Worm (Caenorhabditis elegans) whole organism, L4 larva: ENCODE data around the gene mig-23.

Experiments used
- D1046.2 ChIP-seq: fragments of 200-800 bp; sonication (Bioruptor generic); IDR thresholded peaks from 2 replicates; pipeline ENCODE4 v1.3.6; 2022; ENCODE audit warnings: missing genetic modification characterization, missing compliant biosample characterization
- T26A8.4 ChIP-seq: fragments of 200-800 bp; sonication (Bioruptor generic); IDR thresholded peaks from 2 replicates; pipeline ENCODE4 v1.3.6; 2022; ENCODE audit warnings: missing genetic modification characterization, missing compliant biosample characterization
- ZK337.2 ChIP-seq: fragments of 200-800 bp; sonication (Bioruptor generic); IDR thresholded peaks from 2 replicates; pipeline ENCODE4 v1.3.6; 2022; ENCODE audit warnings: missing genetic modification reagents, missing genetic modification characterization, missing compliant biosample characterization
- aha-1 ChIP-seq: fragments of 150-350 bp; peaks from one replicate; lab custom pipeline; 2014; ENCODE audit warnings: missing biosample characterization, missing genetic modification characterization
- aly-2 ChIP-seq: sonication (generic microtip); optimal IDR thresholded peaks from 2 replicates; lab custom pipeline; 2018; ENCODE audit warnings: missing biosample characterization, missing genetic modification characterization
- ama-1 ChIP-seq: fragments of 150-350 bp; optimal IDR thresholded peaks from 2 replicates; lab custom pipeline; 2014; ENCODE audit warnings: inconsistent platforms, mixed read lengths
- ceh-82 ChIP-seq: sonication (generic microtip); optimal IDR thresholded peaks from 2 replicates; lab custom pipeline; 2017; ENCODE audit warnings: missing biosample characterization, missing genetic modification characterization
- daf-16 ChIP-seq, 3 experiments: sonication (generic microtip); optimal IDR thresholded peaks; 2 replicates each; lab custom pipeline; 2016 to 2017; ENCODE audit warnings: missing genetic modification characterization in 3 of 3, missing genetic modification reagents in 3 of 3, mild to moderate bottlenecking in 2 of 3, missing compliant biosample characterization in 2 of 3, missing biosample characterization in 1 of 3, moderate library complexity in 1 of 3
- dmd-6 ChIP-seq: fragments of 200-800 bp; sonication (Bioruptor generic); IDR thresholded peaks from 2 replicates; pipeline ENCODE4 v1.3.6; 2022; ENCODE audit warnings: missing genetic modification reagents, missing genetic modification characterization, missing compliant biosample characterization
- dpl-1 ChIP-seq: fragments of 150-350 bp; optimal IDR thresholded peaks from 2 replicates; lab custom pipeline; 2014; ENCODE audit warnings: missing biosample characterization, missing genetic modification reagents, missing genetic modification characterization
- dve-1 ChIP-seq: sonication (generic microtip); optimal IDR thresholded peaks from 2 replicates; lab custom pipeline; 2017; ENCODE audit warnings: antibody characterized with exemption, mild to moderate bottlenecking, missing genetic modification characterization, missing compliant biosample characterization; ENCODE audit not compliant: insufficient read depth
- fkh-10 ChIP-seq: fragments of 150-350 bp; optimal IDR thresholded peaks from 2 replicates; lab custom pipeline; 2014; ENCODE audit warnings: missing biosample characterization, missing genetic modification reagents, missing genetic modification characterization
- hif-1 ChIP-seq, 2 experiments: sonication (generic microtip); optimal IDR thresholded peaks; 2 replicates each; lab custom pipeline; 2016 to 2017; ENCODE audit warnings: missing compliant biosample characterization in 2 of 2, missing genetic modification characterization in 2 of 2, missing genetic modification reagents in 2 of 2, missing genotype in 2 of 2, mild to moderate bottlenecking in 1 of 2
- hlh-11 ChIP-seq: fragments of 200-800 bp; sonication (Bioruptor generic); optimal IDR thresholded peaks from 2 replicates; lab custom pipeline; 2018; ENCODE audit warnings: mild to moderate bottlenecking, missing genetic modification characterization, missing compliant biosample characterization
- hlh-30 ChIP-seq: sonication (generic microtip); optimal IDR thresholded peaks from 2 replicates; lab custom pipeline; 2017; ENCODE audit warnings: antibody characterized with exemption, mild to moderate bottlenecking, missing genetic modification characterization, missing compliant biosample characterization; ENCODE audit not compliant: insufficient read depth
- jun-1 ChIP-seq: fragments of 150-350 bp; optimal IDR thresholded peaks from 2 replicates; lab custom pipeline; 2014; ENCODE audit warnings: missing biosample characterization, missing genetic modification reagents, missing genetic modification characterization
- lim-7 ChIP-seq: fragments of 200-800 bp; sonication (Bioruptor generic); IDR thresholded peaks from 2 replicates; pipeline ENCODE4 v1.3.6; 2022; ENCODE audit warnings: missing genetic modification characterization, missing compliant biosample characterization
- lin-29 ChIP-seq: fragments of 200-800 bp; sonication (Bioruptor generic); IDR thresholded peaks from 2 replicates; pipeline ENCODE4 v1.3.6; 2022; ENCODE audit warnings: missing genetic modification reagents, missing genetic modification characterization, missing compliant biosample characterization
- lin-38 ChIP-seq: fragments of 200-800 bp; sonication (Bioruptor generic); IDR thresholded peaks from 2 replicates; pipeline ENCODE4 v1.3.6; 2022; ENCODE audit warnings: missing genetic modification reagents, missing genetic modification characterization, missing compliant biosample characterization
- lsy-2 ChIP-seq, 2 experiments: fragments of 150-350 bp in 1 of 2; sonication (generic microtip) in 1 of 2; optimal IDR thresholded peaks; 2 replicates each; lab custom pipeline; 2014 to 2017; ENCODE audit warnings: missing biosample characterization in 2 of 2, missing genetic modification characterization in 2 of 2
- madf-5 ChIP-seq, 2 experiments: fragments of 200-800 bp; sonication (Bioruptor generic); IDR thresholded peaks; 2 replicates each; pipeline ENCODE4 v1.3.6; 2022; ENCODE audit warnings: missing compliant biosample characterization in 2 of 2, missing genetic modification characterization in 2 of 2
- mdl-1 ChIP-seq, 2 experiments: fragments of 150-350 bp in 1 of 2; sonication (generic microtip) in 1 of 2; optimal IDR thresholded peaks; 2 replicates each; lab custom pipeline; 2014 to 2017; ENCODE audit warnings: missing biosample characterization in 2 of 2, missing genetic modification characterization in 2 of 2
- mep-1 ChIP-seq: fragments of 150-350 bp; sonication (generic microtip); optimal IDR thresholded peaks from 3 replicates; lab custom pipeline; 2014; ENCODE audit warnings: missing biosample characterization, missing genetic modification characterization
- mxl-2 ChIP-seq: fragments of 200-800 bp; sonication (Bioruptor generic); conservative IDR thresholded peaks from 2 replicates; pipeline ENCODE4 v1.3.6; 2022; ENCODE audit warnings: missing genetic modification reagents, missing genetic modification characterization, missing compliant biosample characterization
- mxl-3 ChIP-seq: fragments of 200-800 bp; sonication (Bioruptor generic); optimal IDR thresholded peaks from 2 replicates; lab custom pipeline; 2018; ENCODE audit warnings: mild to moderate bottlenecking, missing genetic modification characterization, missing compliant biosample characterization
- nhr-10 ChIP-seq: fragments of 150-350 bp; optimal IDR thresholded peaks from 2 replicates; lab custom pipeline; 2014; ENCODE audit warnings: missing biosample characterization, missing genetic modification characterization
- nhr-11 ChIP-seq: fragments of 150-350 bp; optimal IDR thresholded peaks from 2 replicates; lab custom pipeline; 2014; ENCODE audit warnings: missing biosample characterization, missing genetic modification characterization
- nhr-28 ChIP-seq: fragments of 150-350 bp; optimal IDR thresholded peaks from 2 replicates; lab custom pipeline; 2014; ENCODE audit warnings: missing biosample characterization, missing genetic modification characterization
- nhr-41 ChIP-seq: fragments of 200-800 bp; sonication (Bioruptor generic); IDR thresholded peaks from 2 replicates; pipeline ENCODE4 v1.3.6; 2022; ENCODE audit warnings: missing genetic modification reagents, missing genetic modification characterization, missing compliant biosample characterization
- nhr-77 ChIP-seq: fragments of 150-350 bp; optimal IDR thresholded peaks from 2 replicates; lab custom pipeline; 2014; ENCODE audit warnings: missing biosample characterization, missing genetic modification characterization
- pha-4 ChIP-seq, 2 experiments: fragments of 150-350 bp in 1 of 2; fragments of 200-800 bp in 1 of 2; sonication (Bioruptor generic) in 1 of 2; IDR thresholded peaks in 1 of 2; optimal IDR thresholded peaks in 1 of 2; 2 replicates each; pipeline versions ENCODE4 v1.3.6 to Lab custom; 2014 to 2022; ENCODE audit warnings: missing genetic modification characterization in 2 of 2, missing genetic modification reagents in 2 of 2, missing biosample characterization in 1 of 2, missing compliant biosample characterization in 1 of 2
- saeg-2 ChIP-seq: fragments of 200-800 bp; sonication (Bioruptor generic); IDR thresholded peaks from 2 replicates; pipeline ENCODE4 v1.3.6; 2022; ENCODE audit warnings: missing genetic modification reagents, missing genetic modification characterization, missing compliant biosample characterization
- sdz-12 ChIP-seq: fragments of 200-800 bp; sonication (Bioruptor generic); optimal IDR thresholded peaks from 2 replicates; lab custom pipeline; 2018; ENCODE audit warnings: mild to moderate bottlenecking, missing genetic modification characterization, missing compliant biosample characterization
- snpc-4 ChIP-seq: fragments of 150-350 bp; optimal IDR thresholded peaks from 2 replicates; lab custom pipeline; 2014; ENCODE audit warnings: missing biosample characterization, missing genetic modification characterization
- tra-1 ChIP-seq: fragments of 200-800 bp; sonication (Bioruptor generic); IDR thresholded peaks from 2 replicates; pipeline ENCODE4 v1.3.6; 2022; ENCODE audit warnings: missing genetic modification reagents, missing genetic modification characterization, missing compliant biosample characterization
- unc-62 ChIP-seq, 3 experiments: fragments of 150-350 bp in 1 of 3; sonication (generic microtip); optimal IDR thresholded peaks in 2 of 3; peaks in 1 of 3; 1 replicate in 1 of 3; 2 replicates in 2 of 3; lab custom pipeline; 2014 to 2017; ENCODE audit warnings: missing biosample characterization in 3 of 3, missing genetic modification characterization in 3 of 3, missing genetic modification reagents in 3 of 3, missing genotype in 1 of 3

Gene mig-23

ce11 chrX:5953174-5953573 is 4.5 kb upstream of the mig-23 start, which contains the start of the genes R07E4.5 and R07E4.3 (continued):
- TF ChIP-seq sdz-12 (GFP tag; lab: Kevin White, UChicago) (no peak), lim-7 (no peak), lsy-2 (tag; optimal IDR thresholded peaks at IDR 0.05; lab: Kevin White, UChicago) (peak in 1 of 2 experiments; percentile 83), ama-1 (lab: Kevin White, UChicago) (no peak), nhr-10 (tag; lab: Kevin White, UChicago) (no peak), mxl-2 (GFP tag; lab: Robert Waterston, UW) (no peak), hlh-30 (peak; percentile 73), aly-2 (tag; lab: Kevin White, UChicago) (no peak), jun-1 (tag; lab: Kevin White, UChicago) (no peak), dmd-6 (peak; percentile 23; the same call in 1 of the 2 replicates), lin-38 (GFP tag; lab: Robert Waterston, UW) (peak; percentile 95), unc-62 (GFP tag; optimal IDR thresholded peaks at IDR 0.05 in 1 of 2; lab: Kevin White, UChicago) (peak in 1 of 2 experiments; percentile 90), unc-62 (tag; optimal IDR thresholded peaks at IDR 0.05; lab: Kevin White, UChicago) (no peak), lin-29 (GFP tag; lab: Robert Waterston, UW) (no peak), ZK337.2 (GFP tag; lab: Robert Waterston, UW) (no peak), mxl-3 (peak; percentile 2), snpc-4 (tag; lab: Kevin White, UChicago) (no peak)
- TF ChIP-seq, all 104 proteins: peak for 21

DNA sequence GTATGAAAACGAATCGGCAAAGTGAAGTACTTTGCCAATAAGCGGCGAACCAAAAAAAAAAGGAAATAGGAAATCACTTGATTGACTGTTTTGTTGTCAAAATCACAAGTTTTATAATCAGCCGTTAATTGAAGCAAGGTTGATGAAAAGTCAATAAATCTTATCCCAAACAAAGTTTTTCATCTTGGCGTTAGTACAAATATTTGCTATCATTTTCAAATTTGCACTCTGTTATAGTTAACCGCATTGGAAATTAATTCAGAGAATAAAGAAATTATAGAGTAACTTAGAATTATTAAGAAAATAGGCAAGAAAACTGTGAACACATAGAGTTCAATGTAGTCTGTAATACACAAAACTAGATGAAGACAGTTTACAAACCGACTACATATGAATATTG is 4.2 kb downstream of the mig-23 start, which contains the start of gene acs-17:
Gene acs-17, minus strand, starts transcription at position 23 of the 400 bp plus-strand sequence.
- TF ChIP-seq nhr-41, result no peak
- no peak for TF ChIP-seq aly-2 (tag; lab: Kevin White, UChicago)
- TF ChIP-seq unc-62 (GFP tag; optimal IDR thresholded peaks at IDR 0.05 in 1 of 2; lab: Kevin White, UChicago), result peak in 1 of 2 experiments; percentile 95
- no peak for TF ChIP-seq unc-62 (tag; optimal IDR thresholded peaks at IDR 0.05; lab: Kevin White, UChicago)
- TF ChIP-seq aha-1 (tag; lab: Kevin White, UChicago), result peak; percentile 18
- TF ChIP-seq, all 104 proteins: peak for 2

ce11 chrX:5943908-5944307 is 4.8 kb downstream of the mig-23 start:
- TF ChIP-seq ceh-82 (tag; lab: Kevin White, UChicago) (no peak), hlh-11 (tag; lab: Kevin White, UChicago) (peak; percentile 72), T26A8.4 (GFP tag; lab: Robert Waterston, UW) (no peak), nhr-11 (peak; percentile 37), nhr-28 (tag; lab: Kevin White, UChicago) (peak; percentile 9), lsy-2 (tag; optimal IDR thresholded peaks at IDR 0.05; lab: Kevin White, UChicago) (peak in 1 of 2 experiments; percentile 11), daf-16 (GFP tag; optimal IDR thresholded peaks at IDR 0.05; lab: Kevin White, UChicago) (peak in 1 of 2 experiments; percentile 78), daf-16 (tag; optimal IDR thresholded peaks at IDR 0.05; lab: Kevin White, UChicago) (no peak), madf-5 (GFP tag; IDR thresholded peaks at IDR 0.05; lab: Robert Waterston, UW) (no peak), dmd-6 (0 out of 2 replicates have a peak, but pooled peaks have one; percentile 8), pha-4 (GFP tag; IDR thresholded peaks at IDR 0.05; lab: Robert Waterston, UW) (no peak), pha-4 (tag; optimal IDR thresholded peaks at IDR 0.05; lab: Kevin White, UChicago) (no peak), hlh-30 (peak; percentile 31), aha-1 (tag; lab: Kevin White, UChicago) (peak; percentile 88)

ce11 chrX:5942171-5942570 is 6.5 kb downstream of the mig-23 start:
- TF ChIP-seq mdl-1 (tag; optimal IDR thresholded peaks at IDR 0.05; lab: Kevin White, UChicago) (peak; percentile 73 to 90), tra-1 (0 out of 2 replicates have a peak, but pooled peaks have one; percentile 29), dmd-6 (0 out of 2 replicates have a peak, but pooled peaks have one; percentile 17), hlh-11 (tag; lab: Kevin White, UChicago) (peak; percentile 82), nhr-28 (tag; lab: Kevin White, UChicago) (peak; percentile 77), saeg-2 (no peak), dpl-1 (no peak), fkh-10 (no peak), nhr-10 (tag; lab: Kevin White, UChicago) (peak; percentile 7), nhr-11 (peak; percentile 86), D1046.2 (GFP tag; lab: Robert Waterston, UW) (no peak), daf-16 (GFP tag; optimal IDR thresholded peaks at IDR 0.05; lab: Kevin White, UChicago) (peak in 1 of 2 experiments; percentile 93), daf-16 (tag; optimal IDR thresholded peaks at IDR 0.05; lab: Kevin White, UChicago) (peak; percentile 37), hlh-30 (peak; percentile 87), mep-1 (peak; percentile 38), hif-1 (tag; optimal IDR thresholded peaks at IDR 0.05; lab: Kevin White, UChicago) (peak in 1 of 2 experiments; percentile 14), nhr-77 (tag; lab: Kevin White, UChicago) (peak; percentile 34), aha-1 (tag; lab: Kevin White, UChicago) (peak; percentile 29), snpc-4 (tag; lab: Kevin White, UChicago) (no peak), dve-1 (peak; percentile 50), unc-62 (GFP tag; optimal IDR thresholded peaks at IDR 0.05 in 1 of 2; lab: Kevin White, UChicago) (peak in 1 of 2 experiments; percentile 95), unc-62 (tag; optimal IDR thresholded peaks at IDR 0.05; lab: Kevin White, UChicago) (no peak), mxl-3 (peak; percentile 86)
